Fruit fly (Drosophila melanogaster) whole organism, pupa: ENCODE measurements around the gene CG7126.

Source experiments
- CG12605 ChIP-seq: fragments of 200-800 bp; sonication (Bioruptor generic); IDR thresholded peaks from 2 replicates; pipeline ENCODE4 v1.3.6; 2022; ENCODE audit warnings: missing biosample characterization, missing genetic modification characterization
- CG32121 ChIP-seq: fragments of 200-800 bp; sonication (Bioruptor generic); IDR thresholded peaks from 2 replicates; pipeline ENCODE4 v1.3.6; 2022; ENCODE audit warnings: missing biosample characterization, missing genetic modification characterization
- EcR ChIP-seq: fragments of 200-800 bp; sonication (Bioruptor generic); optimal IDR thresholded peaks from 3 replicates; lab custom pipeline; 2019; ENCODE audit warnings: missing biosample characterization, missing genetic modification characterization, mild to moderate bottlenecking, moderate library complexity, missing genetic modification reagents
- gl ChIP-seq: fragments of 200-800 bp; sonication (Bioruptor generic); optimal IDR thresholded peaks from 2 replicates; lab custom pipeline; 2018; ENCODE audit warnings: missing biosample characterization, mild to moderate bottlenecking, missing genetic modification characterization

DNA sequence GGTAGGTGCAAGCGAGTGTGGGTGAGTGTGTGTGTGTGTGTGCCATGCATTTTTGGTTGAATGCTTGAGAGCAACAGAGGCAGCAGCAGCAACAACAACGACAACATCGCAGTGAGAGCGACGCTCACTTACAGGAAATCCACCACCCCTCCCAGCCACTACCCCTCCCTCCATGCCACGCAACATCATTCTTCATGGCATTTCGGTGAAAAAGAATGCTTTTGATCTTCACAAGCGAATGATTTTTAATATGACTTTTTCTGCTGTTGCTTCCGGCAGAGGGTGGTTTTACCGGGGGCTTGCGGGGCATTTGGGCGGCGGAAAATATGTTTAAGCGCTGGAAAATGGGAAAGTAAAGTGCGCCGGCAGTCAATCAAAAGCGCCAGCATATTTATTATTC lies 41.0 kb downstream of the CG7126 start:
- no peak for TF ChIP-seq gl
- TF ChIP-seq CG32121: no peak
- no peak for TF ChIP-seq EcR
- TF ChIP-seq CG12605: no peak
